Worm (Caenorhabditis elegans): ENCODE measurements around the gene ndub-6.

The ndub-6 gene

ce11 chrIV:11651965-11652453 is at the start of gene ndub-6, which contains the start of gene acl-3:
TSS of gene ndub-6 (plus strand) at chrIV:11652403.
TSS of gene acl-3 (minus strand) at chrIV:11652023.
- no peak for TF ChIP-seq unc-62 (GFP tag; optimal IDR thresholded peaks at IDR 0.05)

DNA sequence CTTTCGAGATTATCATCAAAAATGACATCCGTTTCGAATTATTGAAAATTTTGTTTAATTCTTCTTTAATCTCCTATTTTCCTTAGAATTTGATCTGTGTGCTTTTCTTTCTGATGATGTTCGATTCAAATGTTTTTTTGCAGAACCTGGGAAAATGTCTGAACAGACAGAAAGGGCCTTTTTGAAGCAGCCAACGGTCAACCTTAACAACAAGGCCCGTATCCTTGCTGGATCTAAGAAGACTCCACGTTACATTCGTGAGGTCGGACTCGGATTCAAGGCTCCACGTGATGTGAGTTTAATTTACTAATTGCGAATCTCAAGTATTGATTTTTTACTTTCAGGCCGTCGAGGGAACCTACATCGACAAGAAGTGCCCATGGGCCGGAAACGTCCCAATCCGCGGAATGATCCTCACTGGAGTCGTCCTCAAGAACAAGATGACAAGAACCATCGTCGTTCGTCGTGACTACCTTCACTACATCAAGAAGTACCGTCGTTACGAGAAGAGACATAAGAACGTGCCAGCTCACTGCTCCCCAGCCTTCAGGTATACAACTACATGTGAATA is 49.6 kb upstream of the ndub-6 start, which contains the start of gene rps-11:
Gene rps-11 (plus strand): TSS at position 144 of the 571 bp plus-strand sequence.
- TF ChIP-seq unc-62 (GFP tag; optimal IDR thresholded peaks at IDR 0.05) = no peak

ce11 chrIV:11603265-11603840 is 48.9 kb upstream of the ndub-6 start:
- no peak for TF ChIP-seq unc-62 (GFP tag; optimal IDR thresholded peaks at IDR 0.05)

DNA sequence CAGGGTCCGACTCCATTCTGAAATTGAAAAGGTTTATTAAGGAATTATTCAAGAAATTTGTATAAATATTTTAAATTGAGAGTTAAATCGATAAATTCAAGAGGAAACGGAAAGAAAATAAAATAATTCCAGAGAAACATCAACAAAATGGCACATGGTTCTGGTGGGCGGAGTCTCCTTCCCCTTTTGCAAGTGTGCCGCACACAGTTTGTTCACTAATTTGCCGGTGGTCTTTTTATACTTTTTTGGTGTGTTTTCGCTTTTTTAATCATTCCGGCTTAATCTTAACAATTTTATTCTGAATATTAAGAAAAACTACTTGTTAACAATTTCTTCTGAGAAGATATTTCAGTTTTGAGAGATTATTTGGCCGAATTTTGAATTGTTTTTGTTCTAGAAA is 47.3 kb upstream of the ndub-6 start, which contains the start of the genes ragc-1 and Y24F12A.1:
Gene ragc-1 (minus strand): TSS at position 25 of the 400 bp plus-strand sequence.
Gene Y24F12A.1 (plus strand): TSS at position 346 of the 400 bp plus-strand sequence.
- no peak for TF ChIP-seq unc-62 (GFP tag; optimal IDR thresholded peaks at IDR 0.05)

ce11 chrIV:11620909-11621308 is 31.3 kb upstream of the ndub-6 start, which contains the start of gene dsl-5:
TSS of gene dsl-5 (minus strand) at chrIV:11621009.
- TF ChIP-seq unc-62 (GFP tag; optimal IDR thresholded peaks at IDR 0.05) = no peak

DNA sequence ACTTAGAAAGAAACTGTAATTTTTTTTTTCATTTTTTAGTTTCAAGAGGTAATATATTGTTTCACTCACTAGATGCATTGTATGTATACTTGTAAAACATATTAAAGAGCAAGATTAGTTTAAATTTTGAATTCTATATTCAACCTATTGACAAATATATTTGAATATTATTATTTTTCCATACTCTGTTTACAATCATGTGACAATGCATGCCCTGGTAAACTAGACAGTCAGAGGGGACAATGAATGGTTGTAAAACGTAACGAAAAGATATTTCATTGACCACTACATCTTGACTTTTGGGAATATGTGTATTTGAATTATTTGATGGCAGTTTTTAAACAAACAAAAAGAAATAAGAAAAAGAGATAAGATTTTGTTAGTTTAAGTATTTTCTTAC is 29.9 kb upstream of the ndub-6 start:
- no peak for TF ChIP-seq unc-62 (GFP tag; optimal IDR thresholded peaks at IDR 0.05)

- no peak for TF ChIP-seq unc-62 (GFP tag; optimal IDR thresholded peaks at IDR 0.05)
Measured at ce11 chrIV:11623060-11623459, 29.1 kb upstream of the ndub-6 start, which contains the start of gene lys-4. TSS of gene lys-4 (minus strand) at chrIV:11623174.

DNA sequence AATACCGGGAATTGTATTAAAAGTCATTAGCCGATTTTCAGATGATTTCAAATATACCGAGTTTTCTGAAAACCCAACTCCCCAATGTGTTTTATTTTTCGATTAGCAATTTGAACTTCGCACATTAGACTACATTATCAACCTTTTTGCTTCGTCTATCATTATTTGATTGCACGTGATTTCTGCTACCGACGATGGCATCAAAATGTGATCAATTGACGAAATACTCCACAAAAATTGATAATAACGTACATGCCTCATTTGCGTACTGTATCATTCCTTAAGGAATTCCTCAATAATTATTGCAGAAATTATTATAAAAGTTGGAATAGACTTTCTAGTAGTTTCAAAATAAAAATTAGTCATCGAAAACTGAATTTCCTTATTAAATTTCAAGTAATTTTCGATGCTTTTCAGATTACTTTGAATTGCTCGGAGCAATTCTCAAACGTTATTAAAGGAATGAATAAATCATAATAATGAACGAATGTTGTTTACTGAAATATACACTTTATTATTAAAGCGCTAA is 28.4 kb upstream of the ndub-6 start:
- TF ChIP-seq unc-62 (GFP tag; optimal IDR thresholded peaks at IDR 0.05) = no peak

- no peak for TF ChIP-seq unc-62 (GFP tag; optimal IDR thresholded peaks at IDR 0.05)
Measured at ce11 chrIV:11625482-11625881, 26.7 kb upstream of the ndub-6 start, which contains the start of gene lys-5. TSS of gene lys-5 (minus strand) at chrIV:11625582.

DNA sequence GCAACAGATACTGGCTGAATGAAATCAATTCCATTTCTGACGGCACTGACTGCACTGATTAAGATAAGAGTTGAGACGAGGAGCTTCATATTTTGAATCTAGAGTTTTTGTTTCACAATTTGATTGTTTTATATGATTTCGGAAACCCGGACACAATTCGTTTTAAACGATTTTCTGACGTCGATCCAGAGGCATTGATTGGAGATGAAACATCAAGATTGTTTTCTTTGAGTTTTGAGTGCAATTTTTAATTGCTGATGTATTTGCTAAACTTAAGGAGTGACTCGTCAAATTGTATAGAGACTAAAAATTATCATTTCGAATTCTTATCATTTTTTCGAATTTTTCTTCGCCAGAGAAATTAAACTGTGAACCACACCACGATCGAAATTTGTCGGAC is 24.4 kb upstream of the ndub-6 start, which contains the start of gene lys-6:
Gene lys-6 (minus strand): TSS at position 101 of the 400 bp plus-strand sequence.
- TF ChIP-seq unc-62 (GFP tag; optimal IDR thresholded peaks at IDR 0.05) = no peak

DNA sequence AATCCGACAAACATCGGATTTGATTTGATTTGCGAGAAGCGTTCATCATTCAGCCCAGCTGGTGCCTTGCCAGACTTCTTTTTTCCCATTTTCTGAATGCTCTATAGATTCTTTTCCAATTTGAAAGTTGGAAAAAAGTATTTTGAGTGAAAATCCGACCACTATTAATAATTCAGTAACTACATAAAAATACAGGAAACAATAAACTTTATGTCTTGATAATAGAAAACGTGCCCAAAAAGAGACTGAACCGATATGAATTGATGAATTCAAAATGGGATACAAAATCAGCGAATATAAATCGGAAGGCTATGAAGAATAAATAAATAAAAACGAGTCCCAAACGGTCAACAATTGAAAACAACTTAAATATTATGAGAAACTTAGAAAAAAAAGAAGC is 20.5 kb upstream of the ndub-6 start, which contains the start of gene F58B3.4:
Gene F58B3.4 (minus strand): TSS at position 101 of the 400 bp plus-strand sequence.
- no peak for TF ChIP-seq unc-62 (GFP tag; optimal IDR thresholded peaks at IDR 0.05)

DNA sequence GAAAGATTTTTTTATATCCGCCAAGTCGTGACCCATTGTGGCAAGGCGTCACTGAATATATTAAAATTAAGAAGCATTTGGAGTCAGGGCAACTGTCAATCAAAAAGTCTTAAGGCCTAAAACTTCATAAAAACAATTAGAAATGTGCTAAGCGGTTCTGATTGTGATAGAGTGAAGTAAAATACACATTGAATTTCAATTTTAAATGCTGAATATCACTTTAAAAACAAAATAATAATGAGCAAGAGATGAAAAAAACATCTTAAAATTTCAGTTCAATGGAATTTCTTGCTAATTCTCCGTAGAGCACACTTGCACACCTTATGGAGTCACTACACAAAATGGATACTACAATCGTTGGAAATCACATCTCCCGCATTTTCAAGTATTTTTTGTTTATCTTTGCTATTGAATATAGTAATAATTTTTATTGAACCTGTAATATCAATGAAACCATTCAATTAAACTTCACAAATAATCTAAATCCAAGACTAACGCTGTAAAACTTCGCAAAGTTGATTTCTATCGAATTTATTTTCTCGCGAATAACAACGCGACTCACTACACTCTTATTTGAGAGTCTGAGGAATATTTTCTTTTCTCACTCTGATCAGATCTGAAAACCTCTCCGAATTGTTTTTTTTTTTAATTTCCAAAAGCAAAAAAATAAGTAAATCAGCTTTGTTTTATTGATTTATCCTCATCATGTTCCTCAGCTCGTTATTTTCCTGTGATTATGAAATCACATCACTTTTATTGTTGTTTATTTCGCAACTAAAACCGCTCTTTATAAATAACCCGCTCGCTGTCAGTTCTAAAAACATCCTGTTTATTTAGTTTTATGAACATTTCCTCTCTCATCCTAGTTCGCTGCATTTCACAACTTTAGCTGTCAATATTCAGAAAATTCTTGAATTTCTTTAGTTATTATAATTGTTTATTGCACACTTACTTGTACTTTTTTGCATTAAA is 16.5 kb upstream of the ndub-6 start, which contains the start of gene mars-1:
Gene mars-1 (minus strand): TSS at position 51 of the 972 bp plus-strand sequence.
- TF ChIP-seq unc-62 (GFP tag; optimal IDR thresholded peaks at IDR 0.05) = no peak

ce11 chrIV:11636409-11636723 is 15.8 kb upstream of the ndub-6 start, which contains the start of gene F58B3.6:
TSS of gene F58B3.6 (plus strand) at chrIV:11636648.
- no peak for TF ChIP-seq unc-62 (GFP tag; optimal IDR thresholded peaks at IDR 0.05)

DNA sequence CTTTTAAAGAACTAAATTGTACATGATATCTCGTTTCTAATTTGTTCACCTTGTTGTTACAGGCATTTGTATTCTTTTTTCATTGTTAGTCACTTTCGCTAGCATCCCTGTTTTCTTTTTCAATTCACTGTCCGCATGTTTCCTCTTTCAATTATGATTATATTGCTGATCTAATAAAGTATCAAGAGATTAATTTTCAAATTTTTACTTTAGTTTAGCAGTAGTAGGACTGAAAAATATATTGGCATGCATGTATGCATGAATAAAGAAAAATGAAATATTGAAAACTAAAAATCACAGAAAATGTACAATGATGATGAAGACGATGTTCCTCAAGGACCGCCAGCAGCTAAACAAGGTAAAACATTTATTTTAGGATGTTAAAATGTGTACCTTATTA is 14.2 kb upstream of the ndub-6 start, which contains the start of gene rbm-17:
Gene rbm-17 (plus strand): TSS at position 301 of the 400 bp plus-strand sequence.
- no peak for TF ChIP-seq unc-62 (GFP tag; optimal IDR thresholded peaks at IDR 0.05)

ce11 chrIV:11640915-11641314 is 11.3 kb upstream of the ndub-6 start, which contains the start of gene ttr-50:
TSS of gene ttr-50 (minus strand) at chrIV:11641015.
- TF ChIP-seq unc-62 (GFP tag; optimal IDR thresholded peaks at IDR 0.05) = no peak

Measured in whole organism, dauer.